Worm (Caenorhabditis elegans) whole organism, young adult: ENCODE data around the gene srd-40.

Source experiments
- B0035.1 ChIP-seq: sonication (generic microtip); optimal IDR thresholded peaks from 2 replicates; lab custom pipeline; 2016; ENCODE audit warnings: missing genetic modification characterization, mild to moderate bottlenecking, missing compliant biosample characterization, missing genotype, missing genetic modification reagents
- F23B12.7 ChIP-seq: sonication (generic microtip); optimal IDR thresholded peaks from 2 replicates; lab custom pipeline; 2017; ENCODE audit warnings: missing genetic modification characterization, mild to moderate bottlenecking, missing compliant biosample characterization, antibody characterized with exemption, moderate library complexity; ENCODE audit not compliant: insufficient read depth
- F37B4.10 ChIP-seq: fragments of 200-800 bp; sonication (Bioruptor generic); IDR thresholded peaks from 2 replicates; pipeline ENCODE4 v1.3.6; 2022; ENCODE audit warnings: missing genetic modification characterization, missing compliant biosample characterization
- F49E8.2 ChIP-seq: sonication (generic microtip); optimal IDR thresholded peaks from 3 replicates; lab custom pipeline; 2017; ENCODE audit warnings: missing genetic modification characterization, mild to moderate bottlenecking, missing compliant biosample characterization, antibody characterized with exemption, moderate library complexity; ENCODE audit not compliant: insufficient read depth
- F55B11.4 ChIP-seq: sonication (generic microtip); optimal IDR thresholded peaks from 2 replicates; lab custom pipeline; 2016; ENCODE audit warnings: missing compliant biosample characterization, missing genetic modification characterization, borderline replicate concordance; ENCODE audit not compliant: insufficient read depth
- K11D2.4 ChIP-seq: fragments of 200-800 bp; sonication (Bioruptor generic); IDR thresholded peaks from 2 replicates; pipeline ENCODE4 v1.3.6; 2022; ENCODE audit warnings: missing genetic modification reagents, missing genetic modification characterization, missing compliant biosample characterization
- K12H6.12 ChIP-seq: fragments of 200-800 bp; sonication (Bioruptor generic); optimal IDR thresholded peaks from 2 replicates; lab custom pipeline; 2018; ENCODE audit warnings: mild to moderate bottlenecking, missing genetic modification characterization, missing compliant biosample characterization
- T26A5.8 ChIP-seq: sonication (generic microtip); optimal IDR thresholded peaks from 2 replicates; lab custom pipeline; 2016; ENCODE audit warnings: missing genetic modification characterization, missing compliant biosample characterization
- Y53F4B.3 ChIP-seq: fragments of 200-800 bp; sonication (Bioruptor generic); IDR thresholded peaks from 2 replicates; pipeline ENCODE4 v1.3.6; 2022; ENCODE audit warnings: missing genetic modification reagents, missing genetic modification characterization, missing compliant biosample characterization
- Y95B8A.8 ChIP-seq: fragments of 200-800 bp; sonication (Bioruptor generic); IDR thresholded peaks from 2 replicates; pipeline ENCODE4 v1.3.6; 2022; ENCODE audit warnings: missing genetic modification reagents, missing genetic modification characterization, missing compliant biosample characterization
- attf-3 ChIP-seq: fragments of 200-800 bp; sonication (Bioruptor generic); conservative IDR thresholded peaks from 2 replicates; pipeline ENCODE4 v1.3.6; 2022; ENCODE audit warnings: missing genetic modification reagents, missing genetic modification characterization, missing compliant biosample characterization
- attf-6 ChIP-seq: fragments of 200-800 bp; sonication (Bioruptor generic); IDR thresholded peaks from 2 replicates; pipeline ENCODE4 v1.3.6; 2022; ENCODE audit warnings: missing genetic modification reagents, missing genetic modification characterization, missing compliant biosample characterization
- bed-1 ChIP-seq: fragments of 200-800 bp; sonication (Bioruptor generic); IDR thresholded peaks from 2 replicates; pipeline ENCODE4 v1.3.6; 2022; ENCODE audit warnings: missing genetic modification reagents, missing genetic modification characterization, missing compliant biosample characterization
- ccch-3 ChIP-seq: fragments of 200-800 bp; sonication (Bioruptor generic); optimal IDR thresholded peaks from 2 replicates; lab custom pipeline; 2018; ENCODE audit warnings: mild to moderate bottlenecking, missing genetic modification characterization, missing compliant biosample characterization
- cebp-1 ChIP-seq, 2 experiments: fragments of 200-800 bp in 1 of 2; sonication (Bioruptor generic) in 1 of 2; sonication (generic microtip) in 1 of 2; IDR thresholded peaks in 1 of 2; optimal IDR thresholded peaks in 1 of 2; 2 replicates each; pipeline versions ENCODE4 v1.3.6 to Lab custom; 2017 to 2022; ENCODE audit warnings: missing compliant biosample characterization in 2 of 2, missing genetic modification characterization in 2 of 2, mild to moderate bottlenecking in 1 of 2, missing genetic modification reagents in 1 of 2, moderate library complexity in 1 of 2
- ceh-27 ChIP-seq: fragments of 200-800 bp; sonication (Bioruptor generic); optimal IDR thresholded peaks from 2 replicates; lab custom pipeline; 2018; ENCODE audit warnings: mild to moderate bottlenecking, missing genetic modification characterization, moderate library complexity, missing compliant biosample characterization
- die-1 ChIP-seq: sonication (generic microtip); optimal IDR thresholded peaks from 2 replicates; lab custom pipeline; 2016; ENCODE audit warnings: missing genotype, mild to moderate bottlenecking, missing genetic modification characterization, missing compliant biosample characterization
- egl-18 ChIP-seq: fragments of 200-800 bp; sonication (Bioruptor generic); IDR thresholded peaks from 2 replicates; pipeline ENCODE4 v1.3.6; 2022; ENCODE audit warnings: missing genetic modification reagents, missing genetic modification characterization, missing compliant biosample characterization
- egrh-3 ChIP-seq: fragments of 200-800 bp; sonication (Bioruptor generic); IDR thresholded peaks from 2 replicates; pipeline ENCODE4 v1.3.6; 2022; ENCODE audit warnings: missing genetic modification reagents, missing genetic modification characterization, missing compliant biosample characterization
- hlh-12 ChIP-seq: sonication (generic microtip); optimal IDR thresholded peaks from 2 replicates; lab custom pipeline; 2016; ENCODE audit warnings: missing genetic modification characterization, missing compliant biosample characterization
- hmg-20 ChIP-seq: fragments of 200-800 bp; sonication (Bioruptor generic); IDR thresholded peaks from 2 replicates; pipeline ENCODE4 v1.3.6; 2022; ENCODE audit warnings: missing genetic modification reagents, missing genetic modification characterization, missing compliant biosample characterization
- hrde-1 ChIP-seq: sonication (generic microtip); optimal IDR thresholded peaks from 2 replicates; lab custom pipeline; 2016; ENCODE audit warnings: missing genetic modification characterization, mild to moderate bottlenecking, missing compliant biosample characterization, moderate library complexity, missing genotype, missing genetic modification reagents, borderline replicate concordance
- hsf-1 ChIP-seq: fragments of 200-800 bp; sonication (Bioruptor generic); IDR thresholded peaks from 2 replicates; pipeline ENCODE4 v1.3.6; 2022; ENCODE audit warnings: missing genetic modification reagents, missing genetic modification characterization, missing compliant biosample characterization
- lin-26 ChIP-seq: fragments of 200-800 bp; sonication (Bioruptor generic); IDR thresholded peaks from 2 replicates; pipeline ENCODE4 v1.3.6; 2022; ENCODE audit warnings: missing genetic modification reagents, missing genetic modification characterization, missing compliant biosample characterization
- lin-40 ChIP-seq: sonication (generic microtip); optimal IDR thresholded peaks from 2 replicates; lab custom pipeline; 2016; ENCODE audit warnings: missing genetic modification characterization, mild to moderate bottlenecking, missing compliant biosample characterization, missing genotype, missing genetic modification reagents
- madf-10 ChIP-seq: sonication (generic microtip); optimal IDR thresholded peaks from 2 replicates; lab custom pipeline; 2016; ENCODE audit warnings: mild to moderate bottlenecking, missing genetic modification characterization, missing compliant biosample characterization
- nfya-1 ChIP-seq: sonication (generic microtip); optimal IDR thresholded peaks from 2 replicates; lab custom pipeline; 2017; ENCODE audit warnings: antibody characterized with exemption, missing compliant biosample characterization, missing genetic modification characterization, borderline replicate concordance; ENCODE audit not compliant: insufficient read depth
- rec-8 ChIP-seq, 2 experiments: sonication (generic microtip); optimal IDR thresholded peaks; 2 replicates each; lab custom pipeline; 2016; ENCODE audit warnings: mild to moderate bottlenecking in 2 of 2, missing genetic modification characterization in 2 of 2, missing genetic modification reagents in 2 of 2, missing genotype in 2 of 2, missing biosample characterization in 1 of 2, missing compliant biosample characterization in 1 of 2, moderate library complexity in 1 of 2
- rpc-1 ChIP-seq, 2 experiments: fragments of 150-350 bp in 1 of 2; sonication (generic microtip) in 1 of 2; optimal IDR thresholded peaks; 2 replicates each; lab custom pipeline; 2014 to 2018; ENCODE audit warnings: missing biosample characterization in 1 of 2, missing genetic modification characterization in 1 of 2, missing genetic modification reagents in 1 of 2, missing genotype in 1 of 2
- sdz-38 ChIP-seq: sonication (generic microtip); optimal IDR thresholded peaks from 2 replicates; lab custom pipeline; 2016; ENCODE audit warnings: missing genotype, missing genetic modification characterization, missing compliant biosample characterization
- snpc-1.1 ChIP-seq: sonication (generic microtip); optimal IDR thresholded peaks from 2 replicates; lab custom pipeline; 2017; ENCODE audit warnings: missing genetic modification characterization, mild to moderate bottlenecking, missing compliant biosample characterization, antibody characterized with exemption, moderate library complexity, missing genotype, missing genetic modification reagents; ENCODE audit not compliant: insufficient read depth
- snpc-1.3 ChIP-seq: sonication (generic microtip); optimal IDR thresholded peaks from 2 replicates; lab custom pipeline; 2017; ENCODE audit warnings: missing genetic modification characterization, mild to moderate bottlenecking, missing compliant biosample characterization, antibody characterized with exemption, moderate library complexity, missing genotype, missing genetic modification reagents; ENCODE audit not compliant: insufficient read depth
- somi-1 ChIP-seq: fragments of 200-800 bp; sonication (Bioruptor generic); optimal IDR thresholded peaks from 2 replicates; lab custom pipeline; 2018; ENCODE audit warnings: mild to moderate bottlenecking, missing genetic modification characterization, missing compliant biosample characterization
- unc-62 ChIP-seq: fragments of 150-350 bp; optimal IDR thresholded peaks from 2 replicates; lab custom pipeline; 2014; ENCODE audit warnings: missing biosample characterization, missing genetic modification reagents, missing genetic modification characterization
- xnd-1 ChIP-seq: sonication (generic microtip); optimal IDR thresholded peaks from 2 replicates; lab custom pipeline; 2016; ENCODE audit warnings: missing genotype, missing genetic modification reagents, missing genetic modification characterization, missing compliant biosample characterization
- ztf-28 ChIP-seq: fragments of 200-800 bp; sonication (Bioruptor generic); IDR thresholded peaks from 2 replicates; pipeline ENCODE4 v1.3.6; 2022; ENCODE audit warnings: missing genetic modification reagents, missing genetic modification characterization, missing compliant biosample characterization

srd-40 gene

DNA sequence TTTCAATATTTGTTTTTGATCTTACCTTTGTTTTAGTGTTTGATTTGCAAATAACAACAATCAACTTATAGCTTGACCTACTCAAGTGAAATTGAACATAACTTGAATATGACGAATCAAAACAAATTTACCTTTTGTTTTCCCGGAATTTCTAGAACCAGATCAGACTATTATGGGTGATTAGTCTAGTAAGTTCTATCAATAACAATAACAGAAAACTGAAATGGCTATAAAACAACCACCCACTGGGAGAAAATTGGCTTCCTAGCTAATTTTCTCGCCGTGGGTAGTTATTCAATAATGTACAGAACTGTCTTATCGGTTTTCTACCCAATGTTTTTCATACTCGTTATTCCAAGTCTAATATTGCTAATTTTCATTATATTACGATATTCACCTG, 5.1 kb downstream of the srd-40 start, which contains the start of gene srd-45:
TSS of gene srd-45 (plus strand) at position 301 of the 400 bp plus-strand sequence.
- TF ChIP-seq B0035.1 (tag; lab: Kevin White, UChicago) (no peak), nfya-1 (tag; lab: Kevin White, UChicago) (no peak), egl-18 (no peak), somi-1 (GFP tag; lab: Kevin White, UChicago) (no peak), Y95B8A.8 (GFP tag; lab: Robert Waterston, UW) (no peak), bed-1 (GFP tag; lab: Robert Waterston, UW) (no peak), snpc-1.1 (tag; lab: Kevin White, UChicago) (no peak), snpc-1.3 (tag; lab: Kevin White, UChicago) (no peak), ceh-27 (GFP tag; lab: Kevin White, UChicago) (no peak), die-1 (tag; lab: Kevin White, UChicago) (no peak)

DNA sequence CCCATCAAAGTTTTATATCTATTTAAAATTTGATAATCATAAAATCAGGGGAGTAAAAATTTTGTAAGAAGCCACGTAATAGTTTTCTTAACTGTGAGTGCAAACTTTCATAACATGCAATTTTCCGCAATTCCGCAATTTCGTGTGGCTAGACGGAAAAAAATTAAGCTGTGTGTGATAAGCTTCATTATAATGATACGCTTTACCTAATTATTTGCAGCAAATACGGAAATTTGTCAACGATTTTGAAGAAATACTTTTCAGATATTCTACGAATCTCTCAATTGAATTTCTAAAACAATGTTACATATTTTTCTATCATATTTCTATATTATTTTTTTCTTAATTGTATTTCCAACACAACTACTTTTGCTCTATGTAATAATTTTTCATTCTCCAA, 8.3 kb downstream of the srd-40 start, which contains the start of gene srd-46:
TSS of gene srd-46 (plus strand) at position 301 of the 400 bp plus-strand sequence.
- TF ChIP-seq sdz-38 (tag; lab: Kevin White, UChicago): no peak
- TF ChIP-seq hsf-1 (GFP tag; lab: Robert Waterston, UW): no peak
- no peak for TF ChIP-seq unc-62 (GFP tag; lab: Kevin White, UChicago)
- no peak for TF ChIP-seq egrh-3 (GFP tag; lab: Robert Waterston, UW)
- no peak for TF ChIP-seq lin-26
- TF ChIP-seq xnd-1: no peak
- TF ChIP-seq rpc-1 (optimal IDR thresholded peaks at IDR 0.05; lab: Kevin White, UChicago): no peak
- no peak for TF ChIP-seq rpc-1 (tag; optimal IDR thresholded peaks at IDR 0.05; lab: Kevin White, UChicago)
- TF ChIP-seq hrde-1 (tag; lab: Kevin White, UChicago): no peak
- no peak for TF ChIP-seq F49E8.2 (tag; lab: Kevin White, UChicago)
- TF ChIP-seq Y53F4B.3: no peak
- no peak for TF ChIP-seq hlh-12 (tag; lab: Kevin White, UChicago)
- TF ChIP-seq rec-8 (tag; optimal IDR thresholded peaks at IDR 0.05; lab: Kevin White, UChicago): no peak
- no peak for TF ChIP-seq lin-40 (tag; lab: Kevin White, UChicago)
- TF ChIP-seq hmg-20: no peak
- no peak for TF ChIP-seq ccch-3 (GFP tag; lab: Kevin White, UChicago)

- TF ChIP-seq K11D2.4 (GFP tag; lab: Robert Waterston, UW) (no peak), F37B4.10 (GFP tag; lab: Robert Waterston, UW) (no peak), K12H6.12 (tag; lab: Kevin White, UChicago) (no peak), cebp-1 (GFP tag; IDR thresholded peaks at IDR 0.05; lab: Robert Waterston, UW) (no peak), cebp-1 (tag; optimal IDR thresholded peaks at IDR 0.05; lab: Kevin White, UChicago) (no peak), somi-1 (GFP tag; lab: Kevin White, UChicago) (no peak), F55B11.4 (tag; lab: Kevin White, UChicago) (no peak), ztf-28 (GFP tag; lab: Robert Waterston, UW) (no peak), attf-3 (no peak), Y53F4B.3 (no peak), F23B12.7 (tag; lab: Kevin White, UChicago) (no peak), attf-6 (GFP tag; lab: Robert Waterston, UW) (no peak), lin-26 (no peak), T26A5.8 (tag; lab: Kevin White, UChicago) (no peak), madf-10 (tag; lab: Kevin White, UChicago) (no peak)
These were observed 9.9 kb downstream of the srd-40 start, which contains the start of gene srd-47 for ce11 chrX:12333479-12333878. TSS of gene srd-47 (plus strand) at chrX:12333642.
